Worm (Caenorhabditis elegans): ENCODE data around the gene shc-2.

shc-2 gene

ce11 chrII:5020513-5021081 lies 51.6 kb downstream of the shc-2 start:
- TF ChIP-seq nhr-80 (tag; optimal IDR thresholded peaks at IDR 0.05) (peak; percentile 12), T26A5.8 (tag; optimal IDR thresholded peaks at IDR 0.05) (no peak), let-526 (GFP tag; IDR thresholded peaks at IDR 0.05) (0 out of 2 replicates have a peak, but pooled peaks have one; percentile 23)

- TF ChIP-seq ztf-28 (GFP tag; IDR thresholded peaks at IDR 0.05) (no peak), unc-130 (GFP tag; optimal IDR thresholded peaks at IDR 0.05) (no peak), tlf-1 (GFP tag; optimal IDR thresholded peaks at IDR 0.05) (no peak), dpff-1 (tag; optimal IDR thresholded peaks at IDR 0.05) (no peak), dpl-1 (GFP tag; optimal IDR thresholded peaks at IDR 0.05) (no peak), chd-7 (tag; optimal IDR thresholded peaks at IDR 0.05) (no peak), Y79H2A.3 (GFP tag; conservative IDR thresholded peaks at IDR 0.05) (no peak), aptf-3 (GFP tag; IDR thresholded peaks at IDR 0.05) (no peak), F49E8.2 (tag; optimal IDR thresholded peaks at IDR 0.05; ENCODE audit: insufficient read depth) (no peak)
Observed at ce11 chrII:5021518-5021917, 52.6 kb downstream of the shc-2 start.

ce11 chrII:5022381-5022855 lies 53.5 kb downstream of the shc-2 start, which contains the start of the genes nsy-1 and F59A6.13:
nsy-1 (plus strand) TSS chrII:5022757.
F59A6.13 (plus strand) TSS chrII:5022805.
- TF ChIP-seq ztf-26 (tag; optimal IDR thresholded peaks at IDR 0.05) (no peak), nhr-80 (tag; optimal IDR thresholded peaks at IDR 0.05) (peak; percentile 59)

ce11 chrII:5027952-5028351 lies 59.0 kb downstream of the shc-2 start:
- no peak for TF ChIP-seq C17E4.6 (GFP tag; IDR thresholded peaks at IDR 0.05)
- no peak for TF ChIP-seq mcd-1 (GFP tag; IDR thresholded peaks at IDR 0.05)
- TF ChIP-seq sdz-38 (tag; optimal IDR thresholded peaks at IDR 0.05) = no peak
- TF ChIP-seq tlf-1 (GFP tag; optimal IDR thresholded peaks at IDR 0.05) = no peak
- no peak for TF ChIP-seq efl-1 (GFP tag; optimal IDR thresholded peaks at IDR 0.05)
- no peak for TF ChIP-seq lin-35 (GFP tag; optimal IDR thresholded peaks at IDR 0.05)
- TF ChIP-seq ceh-79 (tag; optimal IDR thresholded peaks at IDR 0.05) = no peak
- no peak for TF ChIP-seq F33H1.4 (GFP tag; IDR thresholded peaks at IDR 0.05)
- TF ChIP-seq aptf-2 (GFP tag; conservative IDR thresholded peaks at IDR 0.05) = no peak
- no peak for TF ChIP-seq ztf-6 (GFP tag; IDR thresholded peaks at IDR 0.05)
- TF ChIP-seq tbp1 (GFP tag; optimal IDR thresholded peaks at IDR 0.05) = no peak
- no peak for TF ChIP-seq zim-3 (tag; optimal IDR thresholded peaks at IDR 0.05)
- no peak for TF ChIP-seq lin-54 (GFP tag; optimal IDR thresholded peaks at IDR 0.05)
- no peak for TF ChIP-seq F57A8.1 (GFP tag; optimal IDR thresholded peaks at IDR 0.05)
- TF ChIP-seq snpc-1.1 (tag; optimal IDR thresholded peaks at IDR 0.05; ENCODE audit: insufficient read depth) = no peak

ce11 chrII:5031612-5032011 lies 62.6 kb downstream of the shc-2 start, which contains the start of gene wdr-83:
wdr-83 (minus strand) TSS chrII:5031712.
- no peak for TF ChIP-seq tlf-1 (GFP tag; optimal IDR thresholded peaks at IDR 0.05)
- TF ChIP-seq nhr-179 (tag; optimal IDR thresholded peaks at IDR 0.05) = no peak
- TF ChIP-seq rec-8 (tag; optimal IDR thresholded peaks at IDR 0.05) = no peak
- no peak for TF ChIP-seq lsy-27 (tag; optimal IDR thresholded peaks at IDR 0.05; ENCODE audit: borderline replicate concordance, insufficient read depth)
- no peak for TF ChIP-seq athp-1 (tag; optimal IDR thresholded peaks at IDR 0.05)
- no peak for TF ChIP-seq K12H6.12 (tag; optimal IDR thresholded peaks at IDR 0.05)
- TF ChIP-seq sptf-2 (GFP tag; optimal IDR thresholded peaks at IDR 0.05) = no peak
- TF ChIP-seq F57C9.4 (tag; optimal IDR thresholded peaks at IDR 0.05) = no peak
- no peak for TF ChIP-seq B0261.1 (tag; optimal IDR thresholded peaks at IDR 0.05)
- TF ChIP-seq nhr-120 (GFP tag; IDR thresholded peaks at IDR 0.05) = no peak
- no peak for TF ChIP-seq ceh-27 (GFP tag; optimal IDR thresholded peaks at IDR 0.05)
- TF ChIP-seq ztf-28 (GFP tag; IDR thresholded peaks at IDR 0.05) = no peak
